Worm (Caenorhabditis elegans) whole organism, L4/young adult: Measurements from ENCODE around the gene fbxb-111.

Source experiments
- W03F9.2 ChIP-seq: fragments of 150-350 bp; optimal IDR thresholded peaks from 2 replicates; lab custom pipeline; 2014; ENCODE audit warnings: missing biosample characterization, missing genetic modification characterization
- dao-5 ChIP-seq: sonication (generic microtip); optimal IDR thresholded peaks from 2 replicates; lab custom pipeline; 2016; ENCODE audit warnings: missing genotype, missing genetic modification characterization, moderate library complexity, missing compliant biosample characterization
- him-1 ChIP-seq: sonication (generic microtip); optimal IDR thresholded peaks from 2 replicates; lab custom pipeline; 2016; ENCODE audit warnings: missing genotype, missing genetic modification reagents, missing genetic modification characterization, missing compliant biosample characterization

DNA sequence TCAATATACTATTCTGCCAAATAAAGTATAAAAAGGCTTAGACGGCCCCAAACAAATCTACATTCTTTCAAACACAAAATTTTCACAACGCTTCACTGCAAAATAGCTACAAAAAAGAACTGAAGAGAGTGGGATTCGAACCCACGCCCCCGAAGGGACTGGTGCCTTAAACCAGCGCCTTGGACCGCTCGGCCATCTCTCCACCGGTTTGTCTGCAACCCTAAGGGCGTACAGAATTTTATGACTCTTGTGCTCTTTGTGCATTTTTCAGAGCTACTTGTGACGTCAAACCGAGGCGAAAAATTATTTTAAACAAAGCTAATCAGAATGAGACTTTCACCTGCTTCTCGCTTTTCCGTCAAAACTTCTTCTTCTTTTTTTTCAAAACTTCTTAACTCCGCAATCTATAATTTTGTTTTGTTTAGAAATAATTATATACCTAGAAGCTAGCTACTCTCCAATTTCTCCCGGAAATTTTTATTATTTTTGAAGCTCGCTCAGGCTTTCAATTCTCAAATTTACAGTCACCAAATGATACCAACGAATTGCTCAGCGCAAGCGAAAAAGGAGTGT, 38.6 kb downstream of the fbxb-111 start, which contains the start of gene T05A8.8:
- TF ChIP-seq him-1 (no peak), dao-5 (no peak), W03F9.2 (tag; lab: Kevin White, UChicago) (no peak)
